Worm (Caenorhabditis elegans): ENCODE data around the gene xbx-9.

The xbx-9 gene

DNA sequence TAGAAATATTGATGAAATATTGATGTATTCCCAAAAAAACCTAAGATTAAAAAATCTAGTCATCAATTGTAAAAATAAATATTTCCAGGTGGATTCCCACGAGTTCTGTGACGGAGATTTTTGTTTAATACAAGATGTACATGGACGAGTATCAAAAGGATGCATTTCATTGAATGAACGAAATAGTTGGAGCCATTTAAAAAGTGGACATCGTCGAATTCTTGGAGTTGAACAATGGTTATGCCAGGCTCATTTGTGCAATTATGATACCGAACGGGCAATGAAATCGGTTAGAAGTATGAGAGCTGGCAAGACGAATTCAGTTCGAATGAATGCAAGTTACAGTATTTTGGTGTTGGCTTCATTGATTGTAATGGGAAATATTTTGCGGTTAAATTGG lies 15.6 kb downstream of the xbx-9 start:
- TF ChIP-seq F55B11.4 (tag; optimal IDR thresholded peaks at IDR 0.05; ENCODE audit: borderline replicate concordance, insufficient read depth) (no peak), athp-1 (tag; optimal IDR thresholded peaks at IDR 0.05) (no peak), bed-2 (GFP tag; IDR thresholded peaks at IDR 0.05) (no peak), ekl-4 (GFP tag; IDR thresholded peaks at IDR 0.05) (no peak)

DNA sequence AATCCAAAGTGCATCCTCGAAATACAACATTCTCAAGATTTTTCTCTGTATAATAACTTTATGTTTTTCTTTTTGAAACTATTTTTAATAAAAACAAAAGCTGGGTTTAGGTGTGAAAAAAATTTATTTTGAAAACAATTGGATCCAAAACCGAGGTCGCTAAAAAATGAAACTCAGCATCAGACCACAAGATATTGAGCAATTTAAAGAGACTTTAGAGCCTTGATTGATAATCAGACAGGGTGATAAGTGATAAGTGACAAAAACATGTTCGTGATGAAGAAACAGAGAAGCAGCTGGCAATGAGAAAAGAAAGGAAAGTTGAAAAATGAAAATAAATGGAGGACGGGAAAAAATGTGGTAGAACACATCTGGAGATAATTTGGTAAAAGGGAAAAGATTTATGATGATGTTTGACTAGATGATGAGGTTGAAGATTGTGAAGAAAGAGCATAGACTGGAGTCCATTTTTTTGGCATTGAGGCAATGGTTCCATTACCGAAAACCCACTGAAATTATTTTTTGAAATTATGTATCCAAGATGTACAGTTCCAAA lies 17.6 kb downstream of the xbx-9 start, which contains the start of gene C15C8.6:
Gene C15C8.6, minus strand, starts transcription at position 51 of the 556 bp plus-strand sequence.
- TF ChIP-seq egrh-3 (GFP tag; IDR thresholded peaks at IDR 0.05) (no peak), T07F8.4 (tag; optimal IDR thresholded peaks at IDR 0.05) (no peak), F37B4.10 (GFP tag; IDR thresholded peaks at IDR 0.05) (no peak), ets-4 (GFP tag; optimal IDR thresholded peaks at IDR 0.05) (no peak), madf-6 (GFP tag; IDR thresholded peaks at IDR 0.05) (no peak), C06A6.2 (GFP tag; conservative IDR thresholded peaks at IDR 0.05) (no peak), F33H1.4 (GFP tag; IDR thresholded peaks at IDR 0.05) (no peak), aptf-3 (GFP tag; IDR thresholded peaks at IDR 0.05) (no peak), B0336.3 (GFP tag; IDR thresholded peaks at IDR 0.05) (no peak), pbrm-1 (GFP tag; IDR thresholded peaks at IDR 0.05) (no peak), sptf-2 (GFP tag; optimal IDR thresholded peaks at IDR 0.05) (no peak)

DNA sequence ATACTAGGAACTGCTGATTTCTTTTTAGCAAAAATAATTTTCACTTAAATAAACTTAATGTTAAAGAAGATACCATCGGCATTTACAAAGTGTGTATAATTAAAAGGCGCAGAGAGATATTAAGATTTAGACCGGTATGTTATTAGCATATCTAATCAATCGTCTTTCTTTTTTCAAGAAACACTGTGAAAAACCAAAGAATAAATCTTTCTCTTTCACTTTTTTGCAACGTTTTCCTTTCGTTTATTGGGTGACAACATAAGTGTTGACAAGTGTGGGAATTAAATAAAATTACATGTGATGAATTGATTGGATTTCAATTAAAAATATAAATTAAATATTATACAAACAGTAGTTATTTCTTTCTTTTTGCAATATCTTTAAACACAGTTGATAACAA lies 18.4 kb downstream of the xbx-9 start, which contains the start of gene C15C8.8:
Gene C15C8.8, minus strand, starts transcription at position 101 of the 400 bp plus-strand sequence.
- TF ChIP-seq hmg-1.2 (GFP tag; IDR thresholded peaks at IDR 0.05) = no peak
- TF ChIP-seq madf-8 (GFP tag; conservative IDR thresholded peaks at IDR 0.05) = no peak
- TF ChIP-seq tlf-1 (GFP tag; optimal IDR thresholded peaks at IDR 0.05) = no peak
- no peak for TF ChIP-seq pbrm-1 (GFP tag; IDR thresholded peaks at IDR 0.05)
- TF ChIP-seq unc-62 (GFP tag; optimal IDR thresholded peaks at IDR 0.05) = no peak
- no peak for TF ChIP-seq snpc-1.3 (tag; optimal IDR thresholded peaks at IDR 0.05; ENCODE audit: insufficient read depth)
- TF ChIP-seq snpc-4 (GFP tag; optimal IDR thresholded peaks at IDR 0.05) = no peak
- no peak for TF ChIP-seq snpc-4 (tag; optimal IDR thresholded peaks at IDR 0.05)
- no peak for TF ChIP-seq lag-1 (GFP tag; IDR thresholded peaks at IDR 0.05)
- no peak for TF ChIP-seq tbx-9 (tag; optimal IDR thresholded peaks at IDR 0.05; ENCODE audit: borderline replicate concordance)
- no peak for TF ChIP-seq T26A5.8 (tag; optimal IDR thresholded peaks at IDR 0.05)
- no peak for TF ChIP-seq dpl-1 (GFP tag; optimal IDR thresholded peaks at IDR 0.05)
- no peak for TF ChIP-seq ceh-58 (GFP tag; IDR thresholded peaks at IDR 0.05)

DNA sequence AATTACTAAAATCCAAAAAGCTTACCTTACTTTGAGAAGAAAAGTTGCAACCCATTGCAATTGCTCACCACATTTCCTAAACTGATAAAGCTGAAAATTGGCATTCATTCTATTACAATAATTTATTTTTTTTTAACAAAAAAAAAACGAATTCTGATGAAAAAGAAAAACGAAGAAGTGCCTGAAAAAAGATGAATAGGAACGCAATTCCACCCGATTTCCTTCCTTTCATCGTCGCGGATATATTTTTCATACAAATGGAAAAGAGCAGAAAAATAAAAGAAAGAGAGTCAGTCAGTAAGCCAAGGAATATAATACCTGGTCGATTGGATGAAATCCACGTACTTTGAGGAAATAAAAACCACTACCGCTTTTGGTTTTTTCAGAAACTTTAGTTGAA lies 20.8 kb downstream of the xbx-9 start, which contains the start of gene gpa-13:
Gene gpa-13, minus strand, starts transcription at position 101 of the 400 bp plus-strand sequence.
- TF ChIP-seq hrde-1 (tag; optimal IDR thresholded peaks at IDR 0.05; ENCODE audit: borderline replicate concordance) = no peak

DNA sequence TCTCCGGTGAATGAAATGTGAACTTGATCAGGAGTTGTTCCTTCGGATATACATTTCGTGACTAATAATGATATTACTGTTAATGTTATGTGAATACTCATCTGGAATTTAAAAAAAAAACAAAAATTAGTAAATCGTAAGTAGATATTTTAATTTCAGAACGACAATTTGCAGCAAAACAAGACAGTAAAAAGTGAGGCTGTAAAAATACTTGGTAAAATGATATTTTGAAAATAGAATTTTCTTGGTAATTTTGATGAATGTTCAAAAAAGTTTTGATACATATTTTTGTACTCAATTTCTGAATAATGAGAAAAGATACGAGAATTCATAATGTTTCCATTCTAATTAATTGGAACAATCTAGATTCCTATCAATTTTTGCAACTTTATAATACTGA lies 25.7 kb downstream of the xbx-9 start, which contains the start of gene papl-1:
Gene papl-1, minus strand, starts transcription at position 101 of the 400 bp plus-strand sequence.
- TF ChIP-seq mxl-1 (tag; optimal IDR thresholded peaks at IDR 0.05) = no peak
- no peak for TF ChIP-seq efl-1 (GFP tag; optimal IDR thresholded peaks at IDR 0.05)
- no peak for TF ChIP-seq nfya-2 (GFP tag; IDR thresholded peaks at IDR 0.05)
- TF ChIP-seq zim-3 (tag; optimal IDR thresholded peaks at IDR 0.05) = no peak

Measured in whole organism, young adult.